Worm (Caenorhabditis elegans): Measurements from ENCODE around the gene F40F12.9.

F40F12.9 gene

DNA sequence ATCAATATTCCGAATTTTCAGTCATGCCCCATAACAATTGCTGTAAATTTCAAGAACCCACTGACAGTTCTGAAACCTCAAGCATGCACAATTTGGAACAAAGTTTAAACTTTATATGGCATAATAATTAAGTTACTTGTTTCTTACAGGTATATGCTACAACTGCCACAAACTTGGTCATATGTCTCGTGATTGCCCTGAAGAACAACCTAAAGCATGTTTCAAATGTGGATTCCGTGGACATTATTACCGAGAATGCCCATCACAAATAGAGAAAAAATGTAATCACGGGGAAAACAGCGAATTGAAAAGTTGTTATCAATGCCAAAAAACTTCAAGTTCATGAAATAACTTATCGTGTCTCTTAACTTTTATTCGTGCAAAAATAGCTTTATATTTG, 1.9 kb downstream of the F40F12.9 start:
- no peak for TF ChIP-seq ttx-3 (tag; optimal IDR thresholded peaks at IDR 0.05)
- no peak for TF ChIP-seq ceh-30 (tag; optimal IDR thresholded peaks at IDR 0.05)
- no peak for TF ChIP-seq elt-4 (tag; optimal IDR thresholded peaks at IDR 0.05)
- TF ChIP-seq ama-1 (optimal IDR thresholded peaks at IDR 0.05): no peak
- no peak for TF ChIP-seq sox-2 (GFP tag; IDR thresholded peaks at IDR 0.05)
- no peak for TF ChIP-seq ceh-2 (tag; optimal IDR thresholded peaks at IDR 0.05)
- TF ChIP-seq pat-9 (tag; optimal IDR thresholded peaks at IDR 0.05): no peak
- TF ChIP-seq ceh-22 (tag; optimal IDR thresholded peaks at IDR 0.05): no peak
- no peak for TF ChIP-seq pros-1 (tag; optimal IDR thresholded peaks at IDR 0.05)
- no peak for TF ChIP-seq C38D4.7 (GFP tag; optimal IDR thresholded peaks at IDR 0.05)
- TF ChIP-seq ceh-31 (tag; optimal IDR thresholded peaks at IDR 0.05): no peak
- TF ChIP-seq hlh-8 (tag; optimal IDR thresholded peaks at IDR 0.05): no peak
- TF ChIP-seq pqm-1 (tag; optimal IDR thresholded peaks at IDR 0.05): no peak
- TF ChIP-seq ztf-16 (tag; optimal IDR thresholded peaks at IDR 0.05): no peak
- TF ChIP-seq che-1 (tag; optimal IDR thresholded peaks at IDR 0.05): no peak

DNA sequence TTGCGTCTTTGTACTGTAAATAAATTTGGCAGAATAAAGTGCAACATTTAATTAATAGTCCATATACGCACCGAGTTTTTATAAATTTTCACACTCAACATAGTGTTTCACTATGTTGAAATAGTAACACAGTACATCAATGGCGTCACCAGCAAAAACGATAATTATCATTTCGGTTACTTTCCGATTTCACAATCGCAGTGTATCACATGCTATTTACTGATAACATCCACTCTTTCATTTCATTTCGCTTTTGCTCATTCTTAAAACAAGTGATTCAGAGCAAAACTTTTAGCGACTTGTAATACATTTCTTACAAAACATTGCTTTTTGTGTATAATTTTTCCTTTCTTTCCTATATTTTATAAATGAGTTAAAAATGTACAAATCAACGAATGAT, 2.6 kb downstream of the F40F12.9 start, which contains the start of gene cbp-3:
Gene cbp-3 (plus strand): TSS at position 272 of the 400 bp plus-strand sequence.
- TF ChIP-seq dve-1 (tag; optimal IDR thresholded peaks at IDR 0.05) (no peak), elt-2 (tag; optimal IDR thresholded peaks at IDR 0.05) (peak; percentile 28), tbx-2 (tag; optimal IDR thresholded peaks at IDR 0.05) (no peak), pqm-1 (tag; optimal IDR thresholded peaks at IDR 0.05) (no peak)

DNA sequence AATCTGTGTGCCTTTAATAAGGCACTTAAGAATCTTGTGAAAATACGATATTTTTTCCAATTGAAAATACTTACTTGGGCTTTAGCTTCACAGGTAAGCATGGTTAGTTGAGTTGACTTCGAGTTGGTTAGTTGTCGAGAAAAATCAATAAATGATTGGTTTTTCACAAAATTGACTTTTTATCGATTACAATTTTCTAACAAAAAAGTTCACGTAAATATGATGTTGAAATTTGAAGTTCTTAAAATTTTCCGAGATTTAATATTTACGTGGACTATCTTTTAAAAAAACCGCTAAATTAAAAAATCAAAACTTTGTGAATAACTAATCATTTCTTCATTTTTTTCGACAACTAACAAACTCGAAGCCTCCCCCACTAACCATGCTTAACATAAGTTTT, 9.6 kb downstream of the F40F12.9 start, which contains the start of gene F40F12.3:
Gene F40F12.3 (minus strand): TSS at position 101 of the 400 bp plus-strand sequence.
- TF ChIP-seq pros-1 (tag; optimal IDR thresholded peaks at IDR 0.05) (no peak), tbx-2 (tag; optimal IDR thresholded peaks at IDR 0.05) (no peak), nhr-232 (tag; optimal IDR thresholded peaks at IDR 0.05) (no peak), elt-2 (tag; optimal IDR thresholded peaks at IDR 0.05) (no peak), pag-3 (tag; optimal IDR thresholded peaks at IDR 0.05; ENCODE audit: borderline replicate concordance) (no peak), madf-2 (tag; optimal IDR thresholded peaks at IDR 0.05) (no peak), fax-1 (tag; optimal IDR thresholded peaks at IDR 0.05) (no peak), F13H6.1 (tag; optimal IDR thresholded peaks at IDR 0.05) (no peak), ceh-24 (tag; optimal IDR thresholded peaks at IDR 0.05) (no peak), hlh-30 (tag; optimal IDR thresholded peaks at IDR 0.05; ENCODE audit: insufficient read depth) (no peak), ama-1 (optimal IDR thresholded peaks at IDR 0.05) (no peak), lin-11 (tag; optimal IDR thresholded peaks at IDR 0.05) (no peak), Y22D7AL.16 (tag; optimal IDR thresholded peaks at IDR 0.05) (no peak)

DNA sequence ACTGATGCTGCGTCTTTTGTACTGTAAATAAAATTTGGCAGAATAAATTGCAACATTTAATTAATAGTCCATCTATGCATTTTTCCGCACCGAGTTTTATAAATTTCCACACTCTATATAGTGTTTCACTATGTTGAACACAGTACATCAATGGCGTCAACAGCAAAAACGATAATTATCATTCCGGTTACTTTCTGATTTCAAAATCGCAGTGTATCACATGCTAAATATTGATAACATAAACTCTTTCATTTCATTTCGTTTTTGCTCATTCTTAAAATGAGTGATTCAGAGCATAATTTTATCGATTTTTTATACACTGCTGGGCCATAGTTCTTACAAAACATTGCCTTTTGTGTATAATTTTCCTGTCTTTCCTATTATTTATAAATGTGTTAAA, 11.2 kb downstream of the F40F12.9 start:
- TF ChIP-seq gmeb-2 (tag; optimal IDR thresholded peaks at IDR 0.05) (no peak), pat-9 (tag; optimal IDR thresholded peaks at IDR 0.05) (no peak)

DNA sequence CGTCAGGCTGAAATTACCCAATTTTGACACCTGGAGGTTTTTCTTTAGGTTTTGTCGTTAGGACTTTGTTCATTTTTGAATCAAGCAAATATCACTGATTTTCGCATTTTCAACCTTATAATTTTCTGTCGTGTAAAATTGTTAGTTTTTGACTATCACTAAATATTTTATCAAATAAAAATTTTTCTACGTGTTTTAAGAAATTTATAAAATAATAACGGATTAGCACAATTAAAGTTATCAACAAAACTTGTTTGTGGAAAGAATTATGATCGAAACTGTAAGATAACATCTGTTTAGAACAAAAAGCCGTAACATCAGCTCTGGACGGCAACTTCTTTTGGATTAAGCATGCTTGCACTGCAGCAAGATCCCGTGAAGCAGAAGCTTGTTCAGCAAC, 11.7 kb downstream of the F40F12.9 start, which contains the start of gene cbp-2:
Gene cbp-2 (plus strand): TSS at position 301 of the 400 bp plus-strand sequence.
- no peak for TF ChIP-seq K09A11.1 (tag; optimal IDR thresholded peaks at IDR 0.05; ENCODE audit: insufficient read depth)
- no peak for TF ChIP-seq C38D4.7 (GFP tag; optimal IDR thresholded peaks at IDR 0.05)
- TF ChIP-seq dmd-4 (tag; optimal IDR thresholded peaks at IDR 0.05; ENCODE audit: borderline replicate concordance): no peak
- no peak for TF ChIP-seq ref-2 (tag; optimal IDR thresholded peaks at IDR 0.05)
- TF ChIP-seq elt-4 (tag; optimal IDR thresholded peaks at IDR 0.05): no peak
- no peak for TF ChIP-seq ahr-1 (tag; optimal IDR thresholded peaks at IDR 0.05)
- TF ChIP-seq ceh-24 (tag; optimal IDR thresholded peaks at IDR 0.05): no peak
- TF ChIP-seq ama-1 (optimal IDR thresholded peaks at IDR 0.05): no peak
- no peak for TF ChIP-seq ceh-9 (tag; optimal IDR thresholded peaks at IDR 0.05)
- TF ChIP-seq F13H6.1 (tag; optimal IDR thresholded peaks at IDR 0.05): no peak
- TF ChIP-seq mec-3 (tag; optimal IDR thresholded peaks at IDR 0.05; ENCODE audit: borderline replicate concordance): no peak
- no peak for TF ChIP-seq unc-3 (GFP tag; conservative IDR thresholded peaks at IDR 0.05)
- TF ChIP-seq unc-3 (tag; optimal IDR thresholded peaks at IDR 0.05): no peak
- no peak for TF ChIP-seq pag-3 (tag; optimal IDR thresholded peaks at IDR 0.05; ENCODE audit: borderline replicate concordance)

Data from whole organism, late embryonic.